Fruit fly (Drosophila melanogaster) whole organism, embryonic: ENCODE results near the gene CG1233.
A peak's percentile ranks its signal among the peaks of the same experiment; 100 is the strongest.

Experiments
- Ada2b ChIP-seq: fragments of 200-800 bp; sonication (Bioruptor generic); IDR thresholded peaks from 2 replicates; pipeline ENCODE4 v1.3.6; 2022; ENCODE audit warnings: missing biosample characterization, missing genetic modification characterization
- BEAF-32 ChIP-seq: fragments of 200-800 bp; sonication (Bioruptor generic); optimal IDR thresholded peaks from 3 replicates; lab custom pipeline; 2017; ENCODE audit warnings: missing biosample characterization, missing genetic modification characterization, mild to moderate bottlenecking, moderate library complexity, missing genetic modification reagents
- Bdp1 ChIP-seq: fragments of 200-800 bp; sonication (Bioruptor generic); optimal IDR thresholded peaks from 3 replicates; lab custom pipeline; 2016; ENCODE audit warnings: missing biosample characterization, missing genetic modification characterization
- CG1024 ChIP-seq: fragments of 200-800 bp; sonication (Bioruptor generic); IDR thresholded peaks from 2 replicates; pipeline ENCODE4 v1.3.6; 2022; ENCODE audit warnings: missing biosample characterization, missing genetic modification characterization
- CG10366 ChIP-seq: fragments of 200-800 bp; sonication (Bioruptor generic); IDR thresholded peaks from 2 replicates; pipeline ENCODE4 v1.3.6; 2022; ENCODE audit warnings: missing biosample characterization, missing genetic modification characterization
- CG12071 ChIP-seq: fragments of 200-800 bp; sonication (Bioruptor generic); optimal IDR thresholded peaks from 3 replicates; lab custom pipeline; 2018; ENCODE audit warnings: missing biosample characterization, mild to moderate bottlenecking, missing genetic modification characterization
- CG12219 ChIP-seq: fragments of 200-800 bp; sonication (Bioruptor generic); optimal IDR thresholded peaks from 3 replicates; lab custom pipeline; 2018; ENCODE audit warnings: missing biosample characterization, mild to moderate bottlenecking, missing genetic modification characterization
- CG1529 ChIP-seq: fragments of 200-800 bp; sonication (Bioruptor generic); optimal IDR thresholded peaks from 3 replicates; lab custom pipeline; 2018; ENCODE audit warnings: missing biosample characterization, missing genetic modification characterization
- CG15514 ChIP-seq: fragments of 200-800 bp; sonication (Bioruptor generic); optimal IDR thresholded peaks from 3 replicates; lab custom pipeline; 2017; ENCODE audit warnings: missing biosample characterization, missing genetic modification characterization, mild to moderate bottlenecking, moderate library complexity, missing genetic modification reagents
- CG15601 ChIP-seq: fragments of 200-800 bp; sonication (Bioruptor generic); optimal IDR thresholded peaks from 3 replicates; lab custom pipeline; 2019; ENCODE audit warnings: missing biosample characterization, mild to moderate bottlenecking, missing genetic modification characterization, moderate library complexity
- CG1647 ChIP-seq: fragments of 200-800 bp; sonication (Bioruptor generic); optimal IDR thresholded peaks from 3 replicates; lab custom pipeline; 2016; ENCODE audit warnings: missing biosample characterization, missing genetic modification characterization
- CG16863 ChIP-seq: fragments of 200-800 bp; sonication (Bioruptor generic); optimal IDR thresholded peaks from 3 replicates; lab custom pipeline; 2016; ENCODE audit warnings: missing biosample characterization, missing genetic modification characterization
- CG17361 ChIP-seq: fragments of 200-800 bp; sonication (Bioruptor generic); IDR thresholded peaks from 3 replicates; pipeline ENCODE4 v1.3.6; 2022; ENCODE audit warnings: missing biosample characterization, missing genetic modification characterization
- CG17568 ChIP-seq: fragments of 200-800 bp; sonication (Bioruptor generic); optimal IDR thresholded peaks from 2 replicates; lab custom pipeline; 2018; ENCODE audit warnings: missing biosample characterization, mild to moderate bottlenecking, missing genetic modification characterization, moderate library complexity
- CG30403 ChIP-seq: fragments of 200-800 bp; sonication (Bioruptor generic); optimal IDR thresholded peaks from 3 replicates; lab custom pipeline; 2016; ENCODE audit warnings: missing biosample characterization, missing genetic modification characterization
- CG31441 ChIP-seq: fragments of 200-800 bp; sonication (Bioruptor generic); IDR thresholded peaks from 2 replicates; pipeline ENCODE4 v1.3.6; 2022; ENCODE audit warnings: missing biosample characterization, missing genetic modification characterization
- CG32772 ChIP-seq: fragments of 200-800 bp; sonication (Bioruptor generic); IDR thresholded peaks from 2 replicates; pipeline ENCODE4 v1.3.6; 2022; ENCODE audit warnings: missing biosample characterization, missing genetic modification characterization
- CG34224 ChIP-seq: fragments of 200-800 bp; sonication (Bioruptor generic); IDR thresholded peaks from 3 replicates; pipeline ENCODE4 v1.3.6; 2022; ENCODE audit warnings: missing biosample characterization, missing genetic modification characterization; ENCODE audit not compliant: partially characterized antibody
- CG6683 ChIP-seq: fragments of 200-800 bp; sonication (Bioruptor generic); optimal IDR thresholded peaks from 2 replicates; lab custom pipeline; 2017; ENCODE audit warnings: missing biosample characterization, mild to moderate bottlenecking, missing genetic modification characterization, missing genetic modification reagents
- CG7271 ChIP-seq: fragments of 200-800 bp; sonication (Bioruptor generic); optimal IDR thresholded peaks from 2 replicates; lab custom pipeline; 2018; ENCODE audit warnings: missing biosample characterization, mild to moderate bottlenecking, missing genetic modification characterization, moderate library complexity
- CG9215 ChIP-seq: fragments of 200-800 bp; sonication (Bioruptor generic); IDR thresholded peaks from 2 replicates; pipeline ENCODE4 v1.3.6; 2022; ENCODE audit warnings: missing biosample characterization, missing genetic modification characterization
- CG9817 ChIP-seq: fragments of 200-800 bp; sonication (Bioruptor generic); optimal IDR thresholded peaks from 2 replicates; lab custom pipeline; 2018; ENCODE audit warnings: missing biosample characterization, mild to moderate bottlenecking, missing genetic modification characterization, moderate library complexity
- D19B ChIP-seq: fragments of 200-800 bp; sonication (Bioruptor generic); optimal IDR thresholded peaks from 2 replicates; lab custom pipeline; 2017; ENCODE audit warnings: missing biosample characterization, mild to moderate bottlenecking, missing genetic modification characterization
- Dad ChIP-seq: fragments of 200-800 bp; sonication (Bioruptor generic); optimal IDR thresholded peaks from 3 replicates; lab custom pipeline; 2016; ENCODE audit warnings: missing biosample characterization, missing genetic modification characterization
- E2f2 ChIP-seq: fragments of 200-800 bp; sonication (Bioruptor generic); IDR thresholded peaks from 2 replicates; pipeline ENCODE4 v1.3.6; 2022; ENCODE audit warnings: missing biosample characterization, missing genetic modification characterization
- Hand ChIP-seq: fragments of 200-800 bp; sonication (Bioruptor generic); optimal IDR thresholded peaks from 2 replicates; lab custom pipeline; 2017; ENCODE audit warnings: mild to moderate bottlenecking, missing biosample characterization, missing genetic modification reagents, missing genetic modification characterization
- Opbp ChIP-seq: fragments of 200-800 bp; sonication (Bioruptor generic); IDR thresholded peaks from 3 replicates; pipeline ENCODE4 v1.3.6; 2022; ENCODE audit warnings: missing biosample characterization, missing genetic modification characterization; ENCODE audit not compliant: partially characterized antibody
- Poxn ChIP-seq: fragments of 200-800 bp; sonication (Bioruptor generic); IDR thresholded peaks from 2 replicates; pipeline ENCODE4 v1.3.6; 2022; ENCODE audit warnings: missing biosample characterization, missing genetic modification characterization
- Ravus ChIP-seq: fragments of 200-800 bp; sonication (Bioruptor generic); IDR thresholded peaks from 2 replicates; pipeline ENCODE4 v1.3.6; 2022; ENCODE audit warnings: missing biosample characterization, missing genetic modification characterization
- Sry-δ ChIP-seq: fragments of 200-800 bp; sonication (Bioruptor generic); optimal IDR thresholded peaks from 2 replicates; lab custom pipeline; 2016; ENCODE audit warnings: missing biosample characterization, missing genetic modification characterization
- Vsx1 ChIP-seq: fragments of 200-800 bp; sonication (Bioruptor generic); optimal IDR thresholded peaks from 2 replicates; lab custom pipeline; 2017; ENCODE audit warnings: missing biosample characterization, mild to moderate bottlenecking, missing genetic modification characterization, missing genetic modification reagents
- corto ChIP-seq: fragments of 200-800 bp; sonication (Bioruptor generic); optimal IDR thresholded peaks from 2 replicates; lab custom pipeline; 2016; ENCODE audit warnings: missing biosample characterization, mild to moderate bottlenecking, missing genetic modification characterization, moderate library complexity
- dm ChIP-seq: fragments of 200-800 bp; sonication (Bioruptor generic); optimal IDR thresholded peaks from 3 replicates; lab custom pipeline; 2016; ENCODE audit warnings: missing biosample characterization, missing genetic modification characterization
- esg ChIP-seq: fragments of 200-800 bp; sonication (Bioruptor generic); conservative IDR thresholded peaks from 2 replicates; pipeline ENCODE4 v1.3.6; 2022; ENCODE audit warnings: missing biosample characterization, missing genetic modification characterization
- fd102C ChIP-seq: fragments of 200-800 bp; sonication (Bioruptor generic); optimal IDR thresholded peaks from 2 replicates; lab custom pipeline; 2018; ENCODE audit warnings: missing biosample characterization, mild to moderate bottlenecking, missing genetic modification characterization, moderate library complexity
- her ChIP-seq: fragments of 200-800 bp; sonication (Bioruptor generic); optimal IDR thresholded peaks from 2 replicates; lab custom pipeline; 2016; ENCODE audit warnings: missing biosample characterization, missing genetic modification characterization
- jing ChIP-seq: fragments of 200-800 bp; sonication (Bioruptor generic); optimal IDR thresholded peaks from 2 replicates; lab custom pipeline; 2018; ENCODE audit warnings: missing biosample characterization, mild to moderate bottlenecking, missing genetic modification characterization
- kah ChIP-seq: fragments of 200-800 bp; sonication (Bioruptor generic); optimal IDR thresholded peaks from 2 replicates; lab custom pipeline; 2018; ENCODE audit warnings: missing biosample characterization, mild to moderate bottlenecking, missing genetic modification characterization
- lilli ChIP-seq: fragments of 200-800 bp; sonication (Bioruptor generic); optimal IDR thresholded peaks from 3 replicates; lab custom pipeline; 2016; ENCODE audit warnings: missing biosample characterization, missing genetic modification characterization
- lov ChIP-seq, 2 experiments: fragments of 200-800 bp in 1 of 2; fragments of >200 bp in 1 of 2; sonication (Bioruptor generic) in 1 of 2; IDR thresholded peaks in 1 of 2; optimal IDR thresholded peaks in 1 of 2; 2 replicates in 1 of 2; 3 replicates in 1 of 2; pipeline versions ENCODE4 v1.3.6 to Lab custom; 2017 to 2022; ENCODE audit warnings: missing biosample characterization in 1 of 2, missing genetic modification characterization in 1 of 2
- nerfin-1 ChIP-seq: fragments of 200-800 bp; sonication (Bioruptor generic); optimal IDR thresholded peaks from 3 replicates; lab custom pipeline; 2019; ENCODE audit warnings: missing biosample characterization, mild to moderate bottlenecking, missing genetic modification characterization, moderate library complexity
- phol ChIP-seq: fragments of 200-800 bp; sonication (Bioruptor generic); optimal IDR thresholded peaks from 3 replicates; lab custom pipeline; 2018; ENCODE audit warnings: missing biosample characterization, mild to moderate bottlenecking, missing genetic modification characterization, moderate library complexity
- pum ChIP-seq: fragments of 200-800 bp; sonication (Bioruptor generic); optimal IDR thresholded peaks from 2 replicates; lab custom pipeline; 2016; ENCODE audit warnings: missing biosample characterization, missing genetic modification characterization
- repo ChIP-seq: fragments of 200-800 bp; sonication (Bioruptor generic); optimal IDR thresholded peaks from 2 replicates; lab custom pipeline; 2016; ENCODE audit warnings: missing biosample characterization, missing genetic modification characterization
- rib ChIP-seq: fragments of 200-800 bp; sonication (Bioruptor generic); IDR thresholded peaks from 2 replicates; pipeline ENCODE4 v1.3.6; 2022; ENCODE audit warnings: missing biosample characterization, missing genetic modification characterization
- sob ChIP-seq: fragments of 200-800 bp; sonication (Bioruptor generic); IDR thresholded peaks from 2 replicates; pipeline ENCODE4 v1.3.6; 2022; ENCODE audit warnings: missing biosample characterization, missing genetic modification characterization
- stc ChIP-seq: fragments of 200-800 bp; sonication (Bioruptor generic); IDR thresholded peaks from 2 replicates; pipeline ENCODE4 v1.3.6; 2022; ENCODE audit warnings: missing biosample characterization, missing genetic modification characterization
- tx ChIP-seq: fragments of 200-800 bp; sonication (Bioruptor generic); optimal IDR thresholded peaks from 2 replicates; lab custom pipeline; 2016; ENCODE audit warnings: missing biosample characterization, missing genetic modification characterization
- unc-4 ChIP-seq: fragments of 200-800 bp; sonication (Bioruptor generic); IDR thresholded peaks from 2 replicates; pipeline ENCODE4 v1.3.6; 2022; ENCODE audit warnings: missing biosample characterization, missing genetic modification characterization; ENCODE audit not compliant: partially characterized antibody
- wek ChIP-seq: fragments of 200-800 bp; sonication (Bioruptor generic); optimal IDR thresholded peaks from 3 replicates; lab custom pipeline; 2018; ENCODE audit warnings: missing biosample characterization, mild to moderate bottlenecking, missing genetic modification characterization, moderate library complexity
- zen2 ChIP-seq: fragments of 200-800 bp; sonication (Bioruptor generic); IDR thresholded peaks from 3 replicates; pipeline ENCODE4 v1.3.6; 2022; ENCODE audit warnings: missing biosample characterization, missing genetic modification characterization; ENCODE audit not compliant: partially characterized antibody

Gene CG1233

dm6 chr3L:390194-390593 is 28.9 kb downstream of the CG1233 start (continued):
- TF ChIP-seq CG7271, result no peak
- no peak for TF ChIP-seq E2f2 (GFP tag; lab: Robert Waterston, UW)
- no peak for TF ChIP-seq Hand (GFP tag; lab: Kevin White, UChicago)
- TF ChIP-seq her, result no peak
- TF ChIP-seq jing, result no peak
- no peak for TF ChIP-seq CG1529 (GFP tag; lab: Kevin White, UChicago)
- peak; percentile 26; the same call in 1 of the 3 replicates for TF ChIP-seq Opbp (GFP tag; lab: Robert Waterston, UW)
- TF ChIP-seq phol (tag; lab: Kevin White, UChicago), result peak; percentile 26
- TF ChIP-seq CG15601, result no peak
- no peak for TF ChIP-seq Poxn (GFP tag; lab: Robert Waterston, UW)
- TF ChIP-seq pum (GFP tag; lab: Kevin White, UChicago), result no peak
- no peak for TF ChIP-seq CG10366 (GFP tag; lab: Robert Waterston, UW)
- 0 out of 3 replicates have a peak, but pooled peaks have one; percentile 38 for TF ChIP-seq zen2 (GFP tag; lab: Robert Waterston, UW)
- TF ChIP-seq Vsx1 (GFP tag; lab: Kevin White, UChicago), result no peak
- TF ChIP-seq stc (GFP tag; lab: Robert Waterston, UW), result no peak
- TF ChIP-seq CG1647 (GFP tag; lab: Kevin White, UChicago), result no peak
- TF ChIP-seq kah, result no peak
- TF ChIP-seq CG32772 (GFP tag; lab: Robert Waterston, UW), result no peak
- TF ChIP-seq CG31441, result no peak
- TF ChIP-seq tx (GFP tag; lab: Kevin White, UChicago), result no peak
- no peak for TF ChIP-seq esg (GFP tag; lab: Robert Waterston, UW)
- no peak for TF ChIP-seq lilli (GFP tag; lab: Kevin White, UChicago)
- no peak for TF ChIP-seq Bdp1
- no peak for TF ChIP-seq CG15514 (GFP tag; lab: Kevin White, UChicago)
- TF ChIP-seq CG12219, result no peak
- TF ChIP-seq dm (GFP tag; lab: Kevin White, UChicago), result no peak
- TF ChIP-seq CG1024 (GFP tag; lab: Robert Waterston, UW), result no peak
- peak; percentile 39 for TF ChIP-seq BEAF-32 (GFP tag; lab: Kevin White, UChicago)
- no peak for TF ChIP-seq wek (GFP tag; lab: Kevin White, UChicago)
- no peak for TF ChIP-seq nerfin-1 (tag; lab: Kevin White, UChicago)
- TF ChIP-seq CG17568 (GFP tag; lab: Kevin White, UChicago), result no peak
- peak; percentile 6 for TF ChIP-seq Sry-δ (GFP tag; lab: Kevin White, UChicago)
- no peak for TF ChIP-seq CG9817 (tag; lab: Kevin White, UChicago)
- TF ChIP-seq CG16863, result no peak
- TF ChIP-seq D19B, result no peak
- no peak for TF ChIP-seq Ada2b (GFP tag; lab: Robert Waterston, UW)
- TF ChIP-seq CG12071 (GFP tag; lab: Kevin White, UChicago), result no peak
- TF ChIP-seq fd102C (GFP tag; lab: Kevin White, UChicago), result no peak
- TF ChIP-seq repo (GFP tag; lab: Kevin White, UChicago), result no peak
- 0 out of 3 replicates have a peak, but pooled peaks have one; percentile 14 for TF ChIP-seq CG17361
- TF ChIP-seq rib, result no peak
- TF ChIP-seq CG9215 (GFP tag; lab: Robert Waterston, UW), result no peak
- TF ChIP-seq CG34224 (GFP tag; lab: Robert Waterston, UW), result no peak
- no peak for TF ChIP-seq sob
- TF ChIP-seq lov (optimal IDR thresholded peaks at IDR 0.05; lab: Kevin White, UChicago), result no peak
- no peak for TF ChIP-seq lov (GFP tag; IDR thresholded peaks at IDR 0.05; lab: Robert Waterston, UW)
- no peak for TF ChIP-seq CG6683 (GFP tag; lab: Kevin White, UChicago)
- TF ChIP-seq Dad (GFP tag; lab: Kevin White, UChicago), result no peak
- TF ChIP-seq corto, result no peak
- TF ChIP-seq unc-4 (GFP tag; lab: Robert Waterston, UW), result peak; percentile 42; the same call in 1 of the 2 replicates
- no peak for TF ChIP-seq Ravus (GFP tag; lab: Robert Waterston, UW)
- no peak for TF ChIP-seq CG30403
